Worm (Caenorhabditis elegans): Measurements from ENCODE around the gene lmtr-2.

The lmtr-2 gene

ce11 chrV:8000929-8001513 lies 9.9 kb downstream of the lmtr-2 start, which contains the start of gene Y97E10AR.1:
Gene Y97E10AR.1, plus strand, starts transcription at chrV:8001463.
- peak; percentile 28 for TF ChIP-seq sptf-1 (tag; optimal IDR thresholded peaks at IDR 0.05)
- TF ChIP-seq blmp-1 (tag; optimal IDR thresholded peaks at IDR 0.05), result peak; percentile 55
- TF ChIP-seq pha-4 (tag; optimal IDR thresholded peaks at IDR 0.05), result peak; percentile 7
- no peak for TF ChIP-seq ceh-39 (tag; optimal IDR thresholded peaks at IDR 0.05)
- peak; percentile 42 for TF ChIP-seq lsy-2 (tag; optimal IDR thresholded peaks at IDR 0.05)
- TF ChIP-seq mab-5 (tag; optimal IDR thresholded peaks at IDR 0.05), result peak; percentile 2
- TF ChIP-seq unc-39 (tag; optimal IDR thresholded peaks at IDR 0.05), result no peak
- TF ChIP-seq drap-1 (GFP tag; optimal IDR thresholded peaks at IDR 0.05), result peak; percentile 39
- TF ChIP-seq zip-8 (tag; optimal IDR thresholded peaks at IDR 0.05), result no peak
- TF ChIP-seq mls-2 (tag; optimal IDR thresholded peaks at IDR 0.05), result peak; percentile 55
- peak; percentile 85 for TF ChIP-seq unc-62 (GFP tag; optimal IDR thresholded peaks at IDR 0.05)
- peak; percentile 43 for TF ChIP-seq mep-1 (tag; optimal IDR thresholded peaks at IDR 0.05)
- peak; percentile 85 for TF ChIP-seq hlh-1 (tag; optimal IDR thresholded peaks at IDR 0.05)
- TF ChIP-seq nhr-76 (tag; optimal IDR thresholded peaks at IDR 0.05), result no peak
- TF ChIP-seq unc-120 (tag; optimal IDR thresholded peaks at IDR 0.05; ENCODE audit: poor library complexity, severe bottlenecking), result peak; percentile 98
- peak; percentile 69 for TF ChIP-seq nhr-237 (tag; optimal IDR thresholded peaks at IDR 0.05)
- TF ChIP-seq ces-1 (GFP tag; optimal IDR thresholded peaks at IDR 0.05), result peak; percentile 82
- TF ChIP-seq nhr-12 (tag; optimal IDR thresholded peaks at IDR 0.05), result no peak

DNA sequence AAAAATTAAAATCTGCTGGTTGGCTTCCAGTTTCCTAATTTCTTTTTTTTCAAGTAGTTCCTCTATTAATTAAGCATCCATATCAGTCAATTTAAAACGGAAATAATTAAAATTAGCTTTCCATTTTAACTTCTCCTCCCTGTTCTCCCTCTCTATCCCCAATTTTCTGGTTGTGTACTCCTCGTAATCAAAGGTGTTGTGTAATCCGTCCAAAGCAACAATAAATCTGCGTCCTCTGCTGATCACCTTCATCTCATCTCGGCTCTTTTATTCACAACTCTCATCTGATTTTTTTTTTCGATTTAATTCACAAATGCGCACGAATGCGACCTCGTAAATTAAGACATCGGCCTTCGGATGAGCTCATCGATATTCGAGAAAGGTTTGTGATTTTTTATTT lies 15.0 kb downstream of the lmtr-2 start, which contains the start of gene Y97E10AR.2:
Y97E10AR.2 (plus strand) TSS at position 301 of the 400 bp plus-strand sequence.
- TF ChIP-seq M03D4.4 (tag; optimal IDR thresholded peaks at IDR 0.05) (no peak), bed-3 (GFP tag; optimal IDR thresholded peaks at IDR 0.05) (no peak), hlh-1 (tag; optimal IDR thresholded peaks at IDR 0.05) (peak; percentile 26)

DNA sequence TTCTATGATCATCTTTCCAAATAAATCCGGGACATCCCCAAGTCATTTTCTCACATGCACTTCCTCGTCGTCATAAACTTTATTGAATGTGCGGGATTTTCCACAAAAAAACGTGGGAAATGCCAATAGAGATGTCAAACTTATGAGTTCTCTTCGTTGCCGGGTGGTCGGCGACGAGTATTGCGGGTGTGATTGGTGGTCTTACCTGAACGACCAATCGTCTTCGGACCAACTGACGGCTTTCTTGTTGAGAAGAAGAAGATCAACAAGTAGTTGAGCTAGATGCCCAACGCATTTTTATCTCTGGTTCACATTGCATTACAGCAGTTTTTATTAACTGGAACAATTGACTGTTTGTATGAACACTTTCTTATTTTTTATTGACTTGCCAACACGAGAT lies 15.7 kb downstream of the lmtr-2 start:
- TF ChIP-seq mab-5 (tag; optimal IDR thresholded peaks at IDR 0.05) (no peak), ceh-39 (tag; optimal IDR thresholded peaks at IDR 0.05) (no peak), hlh-1 (tag; optimal IDR thresholded peaks at IDR 0.05) (peak; percentile 53), snpc-4 (tag; optimal IDR thresholded peaks at IDR 0.05) (no peak)

DNA sequence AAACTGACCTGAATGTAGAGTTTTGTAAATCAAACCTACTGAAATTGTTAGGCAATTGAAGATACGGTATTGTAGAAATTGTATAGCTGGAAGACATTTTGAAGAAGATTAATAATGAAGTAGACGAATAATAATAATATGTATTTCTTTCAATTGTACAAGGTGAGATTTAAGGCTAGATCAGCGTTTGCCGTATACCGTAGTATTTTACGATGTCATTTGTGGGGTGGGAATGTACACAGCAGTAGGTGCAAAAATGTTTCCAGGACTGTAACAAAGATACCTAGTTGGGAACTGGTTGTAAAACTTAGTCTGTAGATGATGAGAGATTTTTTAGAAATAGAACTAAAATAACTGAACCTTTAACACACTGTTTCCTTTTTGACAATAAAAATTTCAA lies 16.3 kb downstream of the lmtr-2 start, which contains the start of gene ceh-76:
ceh-76 (minus strand) TSS at position 101 of the 400 bp plus-strand sequence.
- TF ChIP-seq mab-5 (tag; optimal IDR thresholded peaks at IDR 0.05) (no peak), elt-3 (tag; optimal IDR thresholded peaks at IDR 0.05) (no peak), blmp-1 (tag; optimal IDR thresholded peaks at IDR 0.05) (no peak), lin-13 (tag; optimal IDR thresholded peaks at IDR 0.05) (no peak), nhr-28 (tag; optimal IDR thresholded peaks at IDR 0.05) (no peak), zip-8 (tag; optimal IDR thresholded peaks at IDR 0.05) (no peak), lin-32 (GFP tag; optimal IDR thresholded peaks at IDR 0.05) (no peak), mls-2 (tag; optimal IDR thresholded peaks at IDR 0.05) (no peak), bed-3 (GFP tag; optimal IDR thresholded peaks at IDR 0.05) (no peak), flh-1 (GFP tag; optimal IDR thresholded peaks at IDR 0.05) (no peak), hlh-1 (tag; optimal IDR thresholded peaks at IDR 0.05) (no peak), ceh-83 (GFP tag; optimal IDR thresholded peaks at IDR 0.05) (no peak), ceh-43 (GFP tag; optimal IDR thresholded peaks at IDR 0.05) (no peak), ces-1 (GFP tag; optimal IDR thresholded peaks at IDR 0.05) (no peak), elt-1 (tag; optimal IDR thresholded peaks at IDR 0.05; ENCODE audit: borderline replicate concordance, insufficient read depth) (no peak), drap-1 (GFP tag; optimal IDR thresholded peaks at IDR 0.05) (no peak), tbx-8 (GFP tag; optimal IDR thresholded peaks at IDR 0.05) (no peak), nhr-76 (tag; optimal IDR thresholded peaks at IDR 0.05) (no peak), sem-2 (GFP tag; optimal IDR thresholded peaks at IDR 0.05) (no peak)

DNA sequence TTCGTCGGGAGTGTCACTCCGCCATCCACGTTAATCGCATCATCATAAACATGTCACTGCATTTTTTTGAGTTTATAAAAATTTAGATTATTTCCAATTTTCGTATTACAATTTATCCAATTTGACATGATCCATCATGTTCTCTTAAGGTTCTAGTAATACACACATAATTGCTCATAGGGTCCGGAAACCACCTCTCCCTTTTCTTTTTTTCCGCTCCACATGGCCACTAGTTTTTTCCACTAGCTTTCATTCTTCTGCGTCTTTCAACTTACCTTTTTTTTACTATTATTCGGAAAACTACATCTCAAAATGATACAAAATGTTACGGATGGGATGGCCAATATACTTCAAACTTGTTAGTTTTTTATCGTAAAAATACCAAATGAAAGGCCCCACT lies 25.0 kb downstream of the lmtr-2 start, which contains the start of gene Y97E10AL.1:
Y97E10AL.1 (plus strand) TSS at position 301 of the 400 bp plus-strand sequence.
- TF ChIP-seq pha-4 (tag; optimal IDR thresholded peaks at IDR 0.05), result no peak
- no peak for TF ChIP-seq sem-2 (GFP tag; optimal IDR thresholded peaks at IDR 0.05)
- no peak for TF ChIP-seq nhr-12 (tag; optimal IDR thresholded peaks at IDR 0.05)
- no peak for TF ChIP-seq lin-32 (GFP tag; optimal IDR thresholded peaks at IDR 0.05)
- TF ChIP-seq tbx-8 (GFP tag; optimal IDR thresholded peaks at IDR 0.05), result no peak
- TF ChIP-seq hlh-1 (tag; optimal IDR thresholded peaks at IDR 0.05), result no peak
- TF ChIP-seq bed-3 (GFP tag; optimal IDR thresholded peaks at IDR 0.05), result no peak
- TF ChIP-seq elt-3 (tag; optimal IDR thresholded peaks at IDR 0.05), result no peak
- no peak for TF ChIP-seq ces-1 (GFP tag; optimal IDR thresholded peaks at IDR 0.05)
- no peak for TF ChIP-seq cnd-1 (tag; optimal IDR thresholded peaks at IDR 0.05)
- TF ChIP-seq flh-1 (GFP tag; optimal IDR thresholded peaks at IDR 0.05), result no peak
- no peak for TF ChIP-seq ham-2 (GFP tag; optimal IDR thresholded peaks at IDR 0.05)
- no peak for TF ChIP-seq nhr-2 (tag; optimal IDR thresholded peaks at IDR 0.05)
- no peak for TF ChIP-seq zip-8 (tag; optimal IDR thresholded peaks at IDR 0.05)
- TF ChIP-seq ztf-11 (tag; optimal IDR thresholded peaks at IDR 0.05), result no peak
- TF ChIP-seq nhr-237 (tag; optimal IDR thresholded peaks at IDR 0.05), result no peak
- TF ChIP-seq lsy-2 (tag; optimal IDR thresholded peaks at IDR 0.05), result no peak
- no peak for TF ChIP-seq mep-1 (tag; optimal IDR thresholded peaks at IDR 0.05)
- no peak for TF ChIP-seq unc-39 (tag; optimal IDR thresholded peaks at IDR 0.05)

All from whole organism, mixed stage, embryonic.